Fruit fly (Drosophila melanogaster) whole organism, embryonic: Measurements from ENCODE around the gene CG15209.

ENCODE experiments used
- Atf-2 ChIP-seq: fragments of 200-800 bp; sonication (Bioruptor generic); optimal IDR thresholded peaks from 2 replicates; lab custom pipeline; 2016; ENCODE audit warnings: missing biosample characterization, missing genetic modification characterization
- B-H2 ChIP-seq: fragments of 200-800 bp; sonication (Bioruptor generic); optimal IDR thresholded peaks from 2 replicates; lab custom pipeline; 2018; ENCODE audit warnings: missing biosample characterization, mild to moderate bottlenecking, missing genetic modification characterization
- CG10274 ChIP-seq: fragments of 200-800 bp; sonication (Bioruptor generic); optimal IDR thresholded peaks from 3 replicates; lab custom pipeline; 2017; ENCODE audit warnings: missing biosample characterization, mild to moderate bottlenecking, missing genetic modification characterization
- CG11723 ChIP-seq: fragments of 200-800 bp; sonication (Bioruptor generic); optimal IDR thresholded peaks from 2 replicates; lab custom pipeline; 2017; ENCODE audit warnings: missing biosample characterization, mild to moderate bottlenecking, missing genetic modification characterization
- CG12299 ChIP-seq: fragments of 200-800 bp; sonication (Bioruptor generic); optimal IDR thresholded peaks from 2 replicates; lab custom pipeline; 2018; ENCODE audit warnings: missing biosample characterization, mild to moderate bottlenecking, missing genetic modification characterization
- CG14014 ChIP-seq: fragments of 200-800 bp; sonication (Bioruptor generic); IDR thresholded peaks from 2 replicates; pipeline ENCODE4 v1.3.6; 2022; ENCODE audit warnings: missing biosample characterization, missing genetic modification characterization
- CG14441 ChIP-seq: fragments of 200-800 bp; sonication (Bioruptor generic); IDR thresholded peaks from 2 replicates; pipeline ENCODE4 v1.3.6; 2022; ENCODE audit warnings: missing biosample characterization, missing genetic modification characterization
- CG15011 ChIP-seq: fragments of 200-800 bp; sonication (Bioruptor generic); optimal IDR thresholded peaks from 3 replicates; lab custom pipeline; 2018; ENCODE audit warnings: missing biosample characterization, mild to moderate bottlenecking, missing genetic modification characterization
- CG18764 ChIP-seq: fragments of 200-800 bp; sonication (Bioruptor generic); optimal IDR thresholded peaks from 3 replicates; lab custom pipeline; 2016; ENCODE audit warnings: missing biosample characterization, missing genetic modification characterization
- CG2129 ChIP-seq: fragments of 200-800 bp; sonication (Bioruptor generic); IDR thresholded peaks from 2 replicates; pipeline ENCODE4 v1.3.6; 2022; ENCODE audit warnings: missing biosample characterization, missing genetic modification characterization; ENCODE audit not compliant: partially characterized antibody
- CG2875 ChIP-seq: fragments of 200-800 bp; sonication (Bioruptor generic); optimal IDR thresholded peaks from 2 replicates; lab custom pipeline; 2017; ENCODE audit warnings: missing biosample characterization, mild to moderate bottlenecking, missing genetic modification characterization, missing genetic modification reagents
- CG3065 ChIP-seq: fragments of 200-800 bp; sonication (Bioruptor generic); optimal IDR thresholded peaks from 2 replicates; lab custom pipeline; 2016; ENCODE audit warnings: missing biosample characterization, missing genetic modification characterization
- CG31441 ChIP-seq: fragments of 200-800 bp; sonication (Bioruptor generic); IDR thresholded peaks from 2 replicates; pipeline ENCODE4 v1.3.6; 2022; ENCODE audit warnings: missing biosample characterization, missing genetic modification characterization
- CG3407 ChIP-seq: fragments of 200-800 bp; sonication (Bioruptor generic); optimal IDR thresholded peaks from 2 replicates; lab custom pipeline; 2018; ENCODE audit warnings: missing biosample characterization, mild to moderate bottlenecking, missing genetic modification characterization
- CG3838 ChIP-seq: fragments of 200-800 bp; sonication (Bioruptor generic); optimal IDR thresholded peaks from 3 replicates; lab custom pipeline; 2016; ENCODE audit warnings: missing biosample characterization, missing genetic modification characterization
- CG6175 ChIP-seq: fragments of 200-800 bp; sonication (Bioruptor generic); IDR thresholded peaks from 3 replicates; pipeline ENCODE4 v1.3.6; 2022; ENCODE audit warnings: missing biosample characterization, missing genetic modification characterization
- CG6272 ChIP-seq: fragments of 200-800 bp; sonication (Bioruptor generic); IDR thresholded peaks from 2 replicates; pipeline ENCODE4 v1.3.6; 2022; ENCODE audit warnings: missing biosample characterization, missing genetic modification characterization
- CG7963 ChIP-seq: fragments of 200-800 bp; sonication (Bioruptor generic); IDR thresholded peaks from 3 replicates; pipeline ENCODE4 v1.3.6; 2022; ENCODE audit warnings: missing biosample characterization, missing genetic modification characterization; ENCODE audit not compliant: partially characterized antibody
- CG8089 ChIP-seq: fragments of 200-800 bp; sonication (Bioruptor generic); optimal IDR thresholded peaks from 3 replicates; lab custom pipeline; 2016; ENCODE audit warnings: missing biosample characterization, missing genetic modification characterization
- CG8944 ChIP-seq: fragments of 200-800 bp; sonication (Bioruptor generic); optimal IDR thresholded peaks from 3 replicates; lab custom pipeline; 2016; ENCODE audit warnings: missing biosample characterization, missing genetic modification characterization
- CG9727 ChIP-seq: fragments of 200-800 bp; sonication (Bioruptor generic); optimal IDR thresholded peaks from 3 replicates; lab custom pipeline; 2017; ENCODE audit warnings: missing biosample characterization, mild to moderate bottlenecking, missing genetic modification characterization
- CG9817 ChIP-seq: fragments of 200-800 bp; sonication (Bioruptor generic); optimal IDR thresholded peaks from 2 replicates; lab custom pipeline; 2018; ENCODE audit warnings: missing biosample characterization, mild to moderate bottlenecking, missing genetic modification characterization, moderate library complexity
- Doc2 ChIP-seq: fragments of 200-800 bp; sonication (Bioruptor generic); IDR thresholded peaks from 2 replicates; pipeline ENCODE4 v1.3.6; 2022; ENCODE audit warnings: missing biosample characterization, missing genetic modification characterization
- Fer2 ChIP-seq: fragments of 200-800 bp; sonication (Bioruptor generic); optimal IDR thresholded peaks from 2 replicates; lab custom pipeline; 2018; ENCODE audit warnings: missing biosample characterization, mild to moderate bottlenecking, missing genetic modification characterization, moderate library complexity
- HLH4C ChIP-seq: fragments of 200-800 bp; sonication (Bioruptor generic); IDR thresholded peaks from 3 replicates; pipeline ENCODE4 v1.3.6; 2022; ENCODE audit warnings: missing biosample characterization, missing genetic modification characterization; ENCODE audit not compliant: partially characterized antibody
- MBD-R2 ChIP-seq: fragments of 200-800 bp; sonication (Bioruptor generic); IDR thresholded peaks from 2 replicates; pipeline ENCODE4 v1.3.6; 2022; ENCODE audit warnings: missing biosample characterization, missing genetic modification characterization
- NC2α ChIP-seq: fragments of 200-800 bp; sonication (Bioruptor generic); optimal IDR thresholded peaks from 2 replicates; lab custom pipeline; 2016; ENCODE audit warnings: missing biosample characterization, missing genetic modification characterization
- Nf-YA ChIP-seq: fragments of 200-800 bp; sonication (Bioruptor generic); IDR thresholded peaks from 2 replicates; pipeline ENCODE4 v1.3.6; 2022; ENCODE audit warnings: missing biosample characterization, missing genetic modification characterization
- NfI ChIP-seq: fragments of 200-800 bp; sonication (Bioruptor generic); optimal IDR thresholded peaks from 3 replicates; lab custom pipeline; 2018; ENCODE audit warnings: missing biosample characterization, mild to moderate bottlenecking, missing genetic modification characterization, moderate library complexity
- Rfx ChIP-seq: fragments of 200-800 bp; sonication (Bioruptor generic); IDR thresholded peaks from 2 replicates; pipeline ENCODE4 v1.3.6; 2022; ENCODE audit warnings: missing biosample characterization, missing genetic modification characterization
- Usf ChIP-seq: fragments of 200-800 bp; sonication (Bioruptor generic); optimal IDR thresholded peaks from 2 replicates; lab custom pipeline; 2017; ENCODE audit warnings: missing genotype, missing biosample characterization, missing genetic modification characterization
- Vsx1 ChIP-seq: fragments of 200-800 bp; sonication (Bioruptor generic); optimal IDR thresholded peaks from 2 replicates; lab custom pipeline; 2017; ENCODE audit warnings: missing biosample characterization, mild to moderate bottlenecking, missing genetic modification characterization, missing genetic modification reagents
- bcd ChIP-seq: fragments of 200-800 bp; sonication (Bioruptor generic); optimal IDR thresholded peaks from 2 replicates; lab custom pipeline; 2017; ENCODE audit warnings: missing biosample characterization, mild to moderate bottlenecking, missing genetic modification characterization
- chm ChIP-seq: fragments of 200-800 bp; sonication (Bioruptor generic); IDR thresholded peaks from 2 replicates; pipeline ENCODE4 v1.3.6; 2022; ENCODE audit warnings: missing biosample characterization, missing genetic modification characterization
- dan ChIP-seq: fragments of 200-800 bp; sonication (Bioruptor generic); IDR thresholded peaks from 2 replicates; pipeline ENCODE4 v1.3.6; 2022; ENCODE audit warnings: missing biosample characterization, missing genetic modification characterization
- dpn ChIP-seq, 2 experiments: fragments of 200-800 bp; sonication (Bioruptor generic); optimal IDR thresholded peaks; 3 replicates each; lab custom pipeline; 2016; ENCODE audit warnings: missing biosample characterization in 2 of 2, missing genetic modification characterization in 2 of 2
- exex ChIP-seq: fragments of 200-800 bp; sonication (Bioruptor generic); optimal IDR thresholded peaks from 4 replicates; lab custom pipeline; 2018; ENCODE audit warnings: missing biosample characterization, mild to moderate bottlenecking, missing genetic modification characterization, moderate library complexity
- hb ChIP-seq: fragments of 200-800 bp; sonication (Bioruptor generic); IDR thresholded peaks from 3 replicates; pipeline ENCODE4 v1.3.6; 2022; ENCODE audit warnings: missing biosample characterization, missing genetic modification characterization; ENCODE audit not compliant: partially characterized antibody
- lab ChIP-seq: fragments of 200-800 bp; sonication (Bioruptor generic); optimal IDR thresholded peaks from 3 replicates; lab custom pipeline; 2017; ENCODE audit warnings: missing biosample characterization, missing genetic modification characterization, mild to moderate bottlenecking, moderate library complexity, missing genetic modification reagents
- maf-S ChIP-seq: fragments of 200-800 bp; sonication (Bioruptor generic); optimal IDR thresholded peaks from 2 replicates; lab custom pipeline; 2016; ENCODE audit warnings: missing biosample characterization, missing genetic modification characterization
- mam ChIP-seq: fragments of 200-800 bp; sonication (Bioruptor generic); optimal IDR thresholded peaks from 3 replicates; lab custom pipeline; 2016; ENCODE audit warnings: missing biosample characterization, missing genetic modification characterization
- phol ChIP-seq: fragments of 200-800 bp; sonication (Bioruptor generic); optimal IDR thresholded peaks from 3 replicates; lab custom pipeline; 2018; ENCODE audit warnings: missing biosample characterization, mild to moderate bottlenecking, missing genetic modification characterization, moderate library complexity
- pita ChIP-seq: fragments of 200-800 bp; sonication (Bioruptor generic); optimal IDR thresholded peaks from 2 replicates; lab custom pipeline; 2017; ENCODE audit warnings: missing biosample characterization, mild to moderate bottlenecking, missing genetic modification characterization
- schlank ChIP-seq: fragments of 200-800 bp; sonication (Bioruptor generic); optimal IDR thresholded peaks from 2 replicates; lab custom pipeline; 2018; ENCODE audit warnings: missing biosample characterization, mild to moderate bottlenecking, missing genetic modification characterization
- seq ChIP-seq: fragments of 200-800 bp; sonication (Bioruptor generic); IDR thresholded peaks from 2 replicates; pipeline ENCODE4 v1.3.6; 2022; ENCODE audit warnings: missing biosample characterization, missing genetic modification characterization
- stwl ChIP-seq: fragments of 200-800 bp; sonication (Bioruptor generic); optimal IDR thresholded peaks from 3 replicates; lab custom pipeline; 2018; ENCODE audit warnings: missing biosample characterization, mild to moderate bottlenecking, missing genetic modification characterization, moderate library complexity
- tna ChIP-seq: fragments of 200-800 bp; sonication (Bioruptor generic); IDR thresholded peaks from 2 replicates; pipeline ENCODE4 v1.3.6; 2022; ENCODE audit warnings: missing biosample characterization, missing genetic modification characterization; ENCODE audit not compliant: partially characterized antibody
- usp ChIP-seq: fragments of >200 bp; optimal IDR thresholded peaks from 2 replicates; lab custom pipeline; 2017; ENCODE audit warnings: missing biosample characterization, missing genetic modification characterization
- zf30C ChIP-seq: fragments of 200-800 bp; sonication (Bioruptor generic); optimal IDR thresholded peaks from 3 replicates; lab custom pipeline; 2018; ENCODE audit warnings: missing biosample characterization, mild to moderate bottlenecking, missing genetic modification characterization

Gene CG15209

DNA sequence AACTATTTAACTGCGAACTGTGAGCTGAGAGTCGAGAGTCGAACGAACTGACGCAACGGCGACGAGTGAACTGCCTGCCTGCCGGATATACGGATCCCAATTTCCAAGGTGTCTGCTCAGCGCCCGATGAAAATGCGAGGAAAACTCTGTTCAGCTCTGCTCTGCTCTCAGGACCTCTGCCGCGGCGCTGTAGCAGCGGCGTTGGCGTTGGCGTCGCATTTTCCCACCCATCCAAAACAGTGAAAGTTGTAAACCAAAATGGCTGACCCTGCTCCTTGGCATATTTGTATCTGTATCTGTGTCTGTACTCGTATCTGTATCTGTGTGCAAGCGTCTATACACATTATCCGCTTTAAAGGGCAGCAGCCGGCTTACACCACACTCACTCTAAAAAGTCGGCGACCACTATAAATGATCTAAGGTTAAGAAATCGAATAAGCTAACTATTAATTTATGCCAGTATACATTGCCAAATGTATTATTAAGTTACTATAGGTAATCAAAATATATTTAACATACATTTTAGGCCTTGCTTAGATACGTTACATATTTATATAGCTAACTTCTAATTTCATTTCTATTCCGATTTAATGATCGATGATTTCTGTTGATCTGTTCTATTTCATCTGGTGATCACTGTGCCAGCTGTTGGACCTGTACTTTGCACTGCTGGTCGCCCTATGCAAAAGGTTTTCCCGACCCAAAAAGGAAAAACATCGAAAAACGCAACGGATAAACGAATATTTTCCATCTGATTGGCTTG, 19.1 kb upstream of the CG15209 start (continued):
- TF ChIP-seq CG11723 (GFP tag; lab: Kevin White, UChicago) (no peak), tna (GFP tag; lab: Robert Waterston, UW) (no peak), hb (GFP tag; lab: Robert Waterston, UW) (no peak), CG8089 (no peak), maf-S (GFP tag; lab: Kevin White, UChicago) (no peak), phol (tag; lab: Kevin White, UChicago) (peak; percentile 89), CG14441 (GFP tag; lab: Robert Waterston, UW) (no peak), Rfx (GFP tag; lab: Robert Waterston, UW) (no peak), lab (GFP tag; lab: Kevin White, UChicago) (peak; percentile 71), CG12299 (tag; lab: Kevin White, UChicago) (peak; percentile 47), bcd (GFP tag; lab: Kevin White, UChicago) (peak; percentile 68), chm (GFP tag; lab: Robert Waterston, UW) (no peak), Atf-2 (peak; percentile 13), exex (tag; lab: Kevin White, UChicago) (peak; percentile 13), Nf-YA (peak; percentile 29; the same call in 1 of the 2 replicates), Vsx1 (GFP tag; lab: Kevin White, UChicago) (peak; percentile 33), dpn (GFP tag; optimal IDR thresholded peaks at IDR 0.05; lab: Kevin White, UChicago) (peak in 1 of 2 experiments; percentile 40), CG2129 (GFP tag; lab: Robert Waterston, UW) (no peak), pita (no peak), B-H2 (GFP tag; lab: Kevin White, UChicago) (no peak), CG3838 (peak; percentile 2), NfI (GFP tag; lab: Kevin White, UChicago) (peak; percentile 48), stwl (tag; lab: Kevin White, UChicago) (peak; percentile 17), CG14014 (GFP tag; lab: Robert Waterston, UW) (no peak), CG10274 (GFP tag; lab: Kevin White, UChicago) (peak; percentile 26), CG9727 (peak; percentile 90), Doc2 (GFP tag; lab: Robert Waterston, UW) (no peak), CG3065 (GFP tag; lab: Kevin White, UChicago) (peak; percentile 24), CG6175 (GFP tag; lab: Robert Waterston, UW) (no peak), HLH4C (GFP tag; lab: Robert Waterston, UW) (no peak), mam (GFP tag; lab: Kevin White, UChicago) (no peak), Fer2 (peak; percentile 33), CG3407 (GFP tag; lab: Kevin White, UChicago) (peak; percentile 44), CG31441 (GFP tag; lab: Robert Waterston, UW) (peak; percentile 85), NC2α (GFP tag; lab: Kevin White, UChicago) (peak; percentile 4), schlank (no peak), dan (GFP tag; lab: Robert Waterston, UW) (no peak; the same call in 1 of the 2 replicates), CG2875 (GFP tag; lab: Kevin White, UChicago) (peak; percentile 2), zf30C (GFP tag; lab: Kevin White, UChicago) (no peak), usp (no peak), CG7963 (GFP tag; lab: Robert Waterston, UW) (no peak), CG6272 (GFP tag; lab: Robert Waterston, UW) (no peak), seq (GFP tag; lab: Robert Waterston, UW) (no peak), CG15011 (peak; percentile 60), MBD-R2 (GFP tag; lab: Robert Waterston, UW) (no peak), CG18764 (GFP tag; lab: Kevin White, UChicago) (peak; percentile 25), CG9817 (tag; lab: Kevin White, UChicago) (peak; percentile 36), CG8944 (GFP tag; lab: Kevin White, UChicago) (no peak), Usf (GFP tag; lab: Kevin White, UChicago) (peak; percentile 44)
